Worm (Caenorhabditis elegans) whole organism, L2 larva: Measurements from ENCODE around the gene R52.4.
"Not testable (repeated sequence)": the region's sequence is repeated elsewhere in the genome, so short reads cannot be mapped to it uniquely, and the experiment has no call there.

Experiments used
- F13H6.1 ChIP-seq: sonication (generic microtip); optimal IDR thresholded peaks from 2 replicates; lab custom pipeline; 2016; ENCODE audit warnings: missing genetic modification characterization, missing compliant biosample characterization
- R02D3.7 ChIP-seq: fragments of 150-350 bp; optimal IDR thresholded peaks from 2 replicates; lab custom pipeline; 2014; ENCODE audit warnings: missing biosample characterization, missing genetic modification characterization
- Y55F3AM.14 ChIP-seq: fragments of 200-800 bp; sonication (Bioruptor generic); optimal IDR thresholded peaks from 2 replicates; lab custom pipeline; 2018; ENCODE audit warnings: mild to moderate bottlenecking, missing genetic modification characterization, missing compliant biosample characterization
- blmp-1 ChIP-seq: sonication (generic microtip); optimal IDR thresholded peaks from 2 replicates; lab custom pipeline; 2017; ENCODE audit warnings: missing genetic modification characterization, mild to moderate bottlenecking, missing compliant biosample characterization, antibody characterized with exemption, moderate library complexity; ENCODE audit not compliant: insufficient read depth
- ceh-82 ChIP-seq: fragments of 150-350 bp; optimal IDR thresholded peaks from 2 replicates; lab custom pipeline; 2014; ENCODE audit warnings: missing biosample characterization, missing genetic modification characterization
- crh-2 ChIP-seq: sonication (generic microtip); optimal IDR thresholded peaks from 2 replicates; lab custom pipeline; 2017; ENCODE audit warnings: missing biosample characterization, missing genetic modification characterization
- egl-27 ChIP-seq: sonication (generic microtip); optimal IDR thresholded peaks from 3 replicates; lab custom pipeline; 2017; ENCODE audit warnings: missing biosample characterization, missing genetic modification reagents, missing genetic modification characterization
- elt-1 ChIP-seq: fragments of 150-350 bp; optimal IDR thresholded peaks from 2 replicates; lab custom pipeline; 2014; ENCODE audit warnings: missing biosample characterization, missing genetic modification characterization
- fos-1 ChIP-seq: fragments of 150-350 bp; optimal IDR thresholded peaks from 2 replicates; lab custom pipeline; 2014; ENCODE audit warnings: missing biosample characterization, missing genetic modification characterization
- gmeb-1 ChIP-seq: fragments of 150-350 bp; optimal IDR thresholded peaks from 2 replicates; lab custom pipeline; 2014; ENCODE audit warnings: missing biosample characterization, missing genetic modification characterization
- lin-11 ChIP-seq: fragments of 150-350 bp; sonication (generic microtip); optimal IDR thresholded peaks from 2 replicates; lab custom pipeline; 2014; ENCODE audit warnings: missing biosample characterization, missing genetic modification characterization, inconsistent platforms, mixed read lengths
- lin-13 ChIP-seq: fragments of 150-350 bp; optimal IDR thresholded peaks from 2 replicates; lab custom pipeline; 2014; ENCODE audit warnings: missing biosample characterization, missing genetic modification reagents, missing genetic modification characterization
- lsy-2 ChIP-seq, 2 experiments: fragments of 150-350 bp in 1 of 2; sonication (generic microtip) in 1 of 2; optimal IDR thresholded peaks; 2 replicates each; lab custom pipeline; 2014 to 2017; ENCODE audit warnings: missing biosample characterization in 2 of 2, missing genetic modification characterization in 2 of 2
- mbf-1 ChIP-seq: sonication (generic microtip); optimal IDR thresholded peaks from 2 replicates; lab custom pipeline; 2017; ENCODE audit warnings: missing biosample characterization, missing genetic modification characterization
- mdl-1 ChIP-seq, 2 experiments: fragments of 150-350 bp in 1 of 2; sonication (generic microtip) in 1 of 2; optimal IDR thresholded peaks; 2 replicates each; lab custom pipeline; 2017; ENCODE audit warnings: missing biosample characterization in 2 of 2, missing genetic modification characterization in 2 of 2
- nhr-10 ChIP-seq: sonication (generic microtip); optimal IDR thresholded peaks from 2 replicates; lab custom pipeline; 2017; ENCODE audit warnings: missing biosample characterization, missing genetic modification characterization
- nhr-129 ChIP-seq: fragments of 150-350 bp; optimal IDR thresholded peaks from 2 replicates; lab custom pipeline; 2014; ENCODE audit warnings: missing biosample characterization, missing genetic modification characterization
- nhr-21 ChIP-seq: fragments of 150-350 bp; optimal IDR thresholded peaks from 2 replicates; lab custom pipeline; 2014; ENCODE audit warnings: missing biosample characterization, missing genetic modification characterization
- nhr-25 ChIP-seq: fragments of 150-350 bp; sonication (generic microtip); optimal IDR thresholded peaks from 3 replicates; lab custom pipeline; 2014; ENCODE audit warnings: missing biosample characterization, missing genetic modification characterization
- nhr-6 ChIP-seq: fragments of 150-350 bp; optimal IDR thresholded peaks from 2 replicates; lab custom pipeline; 2014; ENCODE audit warnings: missing biosample characterization, missing genetic modification characterization
- nhr-77 ChIP-seq: fragments of 150-350 bp; optimal IDR thresholded peaks from 2 replicates; lab custom pipeline; 2014; ENCODE audit warnings: missing biosample characterization, missing genetic modification characterization
- peb-1 ChIP-seq: fragments of 150-350 bp; optimal IDR thresholded peaks from 2 replicates; lab custom pipeline; 2014; ENCODE audit warnings: missing biosample characterization, missing genetic modification characterization
- sem-4 ChIP-seq: fragments of 150-350 bp; optimal IDR thresholded peaks from 2 replicates; lab custom pipeline; 2014; ENCODE audit warnings: missing biosample characterization, missing genetic modification reagents, missing genetic modification characterization
- sma-3 ChIP-seq: sonication (generic microtip); optimal IDR thresholded peaks from 2 replicates; lab custom pipeline; 2016; ENCODE audit warnings: missing genetic modification reagents, missing genetic modification characterization, missing compliant biosample characterization
- unc-39 ChIP-seq: fragments of 150-350 bp; optimal IDR thresholded peaks from 2 replicates; lab custom pipeline; 2014; ENCODE audit warnings: missing biosample characterization, missing genetic modification characterization
- unc-55 ChIP-seq: fragments of 150-350 bp; sonication (generic microtip); optimal IDR thresholded peaks from 3 replicates; lab custom pipeline; 2014; ENCODE audit warnings: missing biosample characterization, missing genetic modification reagents, missing genetic modification characterization
- ztf-1 ChIP-seq: fragments of 200-800 bp; sonication (Bioruptor generic); conservative IDR thresholded peaks from 2 replicates; pipeline ENCODE4 v1.3.6; 2022; ENCODE audit warnings: missing genetic modification characterization, missing compliant biosample characterization
- ztf-11 ChIP-seq: sonication (generic microtip); optimal IDR thresholded peaks from 2 replicates; lab custom pipeline; 2017; ENCODE audit warnings: missing biosample characterization, missing genetic modification characterization
- ztf-4 ChIP-seq: fragments of 150-350 bp; optimal IDR thresholded peaks from 2 replicates; lab custom pipeline; 2014; ENCODE audit warnings: missing biosample characterization, missing genetic modification characterization

Gene R52.4

ce11 chrII:2071429-2071828, 36.8 kb downstream of the R52.4 start, which contains the start of gene F07E5.7:
Gene F07E5.7, minus strand, starts transcription at chrII:2071529.
- TF ChIP-seq ztf-11 (tag; lab: Kevin White, UChicago), result no peak
- no peak for TF ChIP-seq unc-55 (GFP tag; lab: Kevin White, UChicago)
- no peak for TF ChIP-seq F13H6.1
- TF ChIP-seq peb-1 (tag; lab: Kevin White, UChicago), result no peak
- no peak for TF ChIP-seq nhr-10 (tag; lab: Kevin White, UChicago)
- TF ChIP-seq R02D3.7, result no peak
- TF ChIP-seq lin-13, result no peak
- TF ChIP-seq, all 48 proteins: peak for 0

DNA sequence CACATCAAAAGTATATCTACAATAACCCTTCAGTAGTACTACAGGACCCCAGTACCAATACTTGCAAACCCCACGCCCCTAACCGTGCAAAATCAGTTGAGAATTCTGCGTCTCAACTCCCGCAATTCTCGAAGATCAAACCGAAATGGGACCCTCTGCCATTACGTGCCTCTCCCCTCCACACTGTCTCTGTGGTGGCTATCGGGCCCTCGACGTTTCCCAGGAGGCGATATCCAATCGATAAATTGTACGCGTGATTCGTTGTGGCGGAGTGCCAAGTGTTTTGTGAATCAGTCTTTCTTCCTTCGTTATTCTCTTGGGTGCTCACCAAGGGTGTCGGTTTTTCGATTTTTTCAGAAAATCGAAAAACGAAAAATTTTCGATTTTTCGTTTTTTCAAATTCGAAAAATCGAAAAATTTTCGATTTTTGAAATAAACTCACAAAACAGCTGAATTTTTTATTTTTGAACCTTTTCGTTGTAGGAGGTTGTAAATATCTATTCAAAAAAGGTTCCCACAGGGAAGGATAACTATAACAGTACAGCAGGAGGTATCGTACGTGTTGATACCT, 40.7 kb downstream of the R52.4 start, which contains the start of gene F07E5.12:
Gene F07E5.12, plus strand, starts transcription at position 521 of the 571 bp plus-strand sequence.
- TF ChIP-seq nhr-129 (tag; lab: Kevin White, UChicago); Y55F3AM.14 (GFP tag; lab: Kevin White, UChicago); sma-3: not testable (repeated sequence)

DNA sequence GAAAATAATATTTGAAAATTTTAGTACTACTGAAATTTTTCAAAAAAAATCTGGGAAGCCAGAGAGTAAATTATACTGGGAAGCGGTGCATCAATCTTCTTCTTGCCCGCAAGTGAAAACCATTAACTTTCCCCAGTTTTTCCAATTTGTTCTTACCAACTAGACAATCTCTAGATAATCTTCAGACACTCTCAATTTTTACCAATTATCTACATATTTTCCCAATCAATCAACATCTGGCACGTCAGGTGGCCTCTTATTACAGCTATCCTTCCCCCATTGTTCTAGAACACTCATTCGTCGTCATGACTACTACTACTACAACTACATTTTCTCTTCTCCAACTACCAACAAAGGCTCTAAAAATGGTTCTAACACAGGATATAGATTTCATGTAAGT, 43.7 kb downstream of the R52.4 start, which contains the start of gene fbxb-6:
Gene fbxb-6, plus strand, starts transcription at position 301 of the 400 bp plus-strand sequence.
- no peak for TF ChIP-seq elt-1 (tag; lab: Kevin White, UChicago)
- no peak for TF ChIP-seq lsy-2 (tag; optimal IDR thresholded peaks at IDR 0.05; lab: Kevin White, UChicago)
- no peak for TF ChIP-seq fos-1 (tag; lab: Kevin White, UChicago)
- no peak for TF ChIP-seq egl-27
- TF ChIP-seq ztf-1 (GFP tag; lab: Robert Waterston, UW), result no peak
- TF ChIP-seq mdl-1 (tag; optimal IDR thresholded peaks at IDR 0.05; lab: Kevin White, UChicago), result no peak
- TF ChIP-seq nhr-6 (tag; lab: Kevin White, UChicago), result no peak
- TF ChIP-seq R02D3.7, result no peak
- no peak for TF ChIP-seq nhr-25 (tag; lab: Kevin White, UChicago)
- TF ChIP-seq ztf-4 (tag; lab: Kevin White, UChicago), result no peak
- no peak for TF ChIP-seq F13H6.1
- TF ChIP-seq lin-13, result no peak
- no peak for TF ChIP-seq lin-11 (tag; lab: Kevin White, UChicago)
- TF ChIP-seq ceh-82 (tag; lab: Kevin White, UChicago), result no peak
- TF ChIP-seq peb-1 (tag; lab: Kevin White, UChicago), result no peak
- TF ChIP-seq mbf-1 (tag; lab: Kevin White, UChicago), result no peak

ce11 chrII:2063989-2064388, 44.2 kb downstream of the R52.4 start, which contains the start of gene F07E5.13:
Gene F07E5.13, minus strand, starts transcription at chrII:2064089.
- no peak for TF ChIP-seq blmp-1 (tag; lab: Kevin White, UChicago)

ce11 chrII:2058985-2059384, 49.2 kb downstream of the R52.4 start, which contains the start of gene F07E5.5:
Gene F07E5.5, minus strand, starts transcription at chrII:2059070.
- TF ChIP-seq nhr-21 (tag; lab: Kevin White, UChicago), result peak; percentile 15
- peak; percentile 91 to 97 for TF ChIP-seq lsy-2 (tag; optimal IDR thresholded peaks at IDR 0.05; lab: Kevin White, UChicago)
- TF ChIP-seq sem-4 (tag; lab: Kevin White, UChicago), result no peak
- peak; percentile 37 for TF ChIP-seq sma-3
- peak; percentile 30 for TF ChIP-seq lin-11 (tag; lab: Kevin White, UChicago)
- peak; percentile 56 for TF ChIP-seq gmeb-1 (tag; lab: Kevin White, UChicago)
- peak; percentile 5 for TF ChIP-seq crh-2 (tag; lab: Kevin White, UChicago)
- no peak for TF ChIP-seq unc-39 (tag; lab: Kevin White, UChicago)
- TF ChIP-seq nhr-129 (tag; lab: Kevin White, UChicago), result peak; percentile 12
- TF ChIP-seq F13H6.1, result peak; percentile 54
- TF ChIP-seq lin-13, result peak; percentile 73
- TF ChIP-seq unc-55 (GFP tag; lab: Kevin White, UChicago), result peak; percentile 68
- no peak for TF ChIP-seq nhr-77 (tag; lab: Kevin White, UChicago)
